Fruit fly (Drosophila melanogaster): Measurements from ENCODE around the gene AdipoR.

Gene AdipoR

DNA sequence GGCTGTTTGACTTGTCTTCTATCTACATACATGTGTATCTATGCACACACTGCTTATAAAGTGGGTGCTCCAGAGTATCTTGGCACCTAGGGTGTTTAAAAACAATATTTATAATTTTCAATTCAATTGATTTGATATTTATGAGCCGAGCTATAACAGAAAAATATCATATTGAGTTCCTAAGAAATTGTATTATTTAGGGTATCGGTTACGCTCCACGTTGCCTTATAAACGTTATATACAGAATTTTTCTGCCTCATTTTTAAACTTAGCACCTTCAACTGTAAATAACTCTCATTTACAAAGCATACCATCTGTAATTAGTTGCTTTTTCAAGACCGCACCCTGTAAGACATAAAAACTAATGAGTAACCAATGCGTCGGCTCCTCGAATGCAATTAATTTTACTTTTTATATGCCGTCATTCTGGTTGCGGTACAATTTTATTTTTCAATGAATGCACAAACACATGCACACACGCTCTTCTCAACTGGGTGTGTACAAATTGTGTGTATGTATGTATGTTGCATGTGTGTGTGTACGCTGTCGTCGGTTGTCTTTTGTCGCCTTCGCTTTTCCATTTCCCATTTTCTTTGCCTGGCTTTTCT, 43.1 kb upstream of the AdipoR start (continued):
- TF ChIP-seq Lhr (GFP tag; optimal IDR thresholded peaks at IDR 0.05) (peak; percentile 71), Dll (GFP tag; IDR thresholded peaks at IDR 0.05; ENCODE audit: partially characterized antibody) (no peak), al (GFP tag; IDR thresholded peaks at IDR 0.05) (no peak), dmrt11E (tag; optimal IDR thresholded peaks at IDR 0.05) (peak; percentile 85), hkb (optimal IDR thresholded peaks at IDR 0.05) (no peak), hkb (GFP tag; IDR thresholded peaks at IDR 0.05) (no peak), knrl (GFP tag; IDR thresholded peaks at IDR 0.05; ENCODE audit: partially characterized antibody) (no peak), nerfin-1 (tag; optimal IDR thresholded peaks at IDR 0.05) (peak; percentile 54), Sry-δ (GFP tag; optimal IDR thresholded peaks at IDR 0.05) (no peak), CG32767 (GFP tag; IDR thresholded peaks at IDR 0.05) (no peak), jing (GFP tag; optimal IDR thresholded peaks at IDR 0.05) (peak; percentile 5), slou (GFP tag; optimal IDR thresholded peaks at IDR 0.05) (no peak), gfzf (GFP tag; optimal IDR thresholded peaks at IDR 0.05) (no peak), D (optimal IDR thresholded peaks at IDR 0.05) (no peak), D (GFP tag; optimal IDR thresholded peaks at IDR 0.05) (peak; percentile 81), CG30431 (GFP tag; optimal IDR thresholded peaks at IDR 0.05) (peak; percentile 57), CG6813 (GFP tag; optimal IDR thresholded peaks at IDR 0.05) (peak; percentile 42), tin (GFP tag; optimal IDR thresholded peaks at IDR 0.05) (peak; percentile 47), Dip3 (GFP tag; optimal IDR thresholded peaks at IDR 0.05) (no peak), Sox102F (GFP tag; optimal IDR thresholded peaks at IDR 0.05) (peak; percentile 79), Doc3 (GFP tag; IDR thresholded peaks at IDR 0.05; ENCODE audit: partially characterized antibody) (no peak), CG2875 (GFP tag; optimal IDR thresholded peaks at IDR 0.05) (peak; percentile 59), sisA (GFP tag; IDR thresholded peaks at IDR 0.05) (peak; percentile 47; the same call in 1 of the 2 replicates), C15 (GFP tag; IDR thresholded peaks at IDR 0.05) (no peak), CG17829 (tag; optimal IDR thresholded peaks at IDR 0.05) (peak; percentile 75), Hsf (GFP tag; optimal IDR thresholded peaks at IDR 0.05) (peak; percentile 45), CG4282 (GFP tag; optimal IDR thresholded peaks at IDR 0.05) (no peak), twi (tag; optimal IDR thresholded peaks at IDR 0.05) (peak; percentile 63), HLH4C (GFP tag; IDR thresholded peaks at IDR 0.05; ENCODE audit: partially characterized antibody) (no peak), Scr (GFP tag; IDR thresholded peaks at IDR 0.05; ENCODE audit: partially characterized antibody) (no peak), Hr3 (GFP tag; optimal IDR thresholded peaks at IDR 0.05) (peak; percentile 72), Usf (GFP tag; optimal IDR thresholded peaks at IDR 0.05) (peak; percentile 35), CG1832 (GFP tag; optimal IDR thresholded peaks at IDR 0.05) (no peak), tgo (GFP tag; IDR thresholded peaks at IDR 0.05) (no peak), Dip2 (GFP tag; IDR thresholded peaks at IDR 0.05) (no peak), Nf-YB (GFP tag; optimal IDR thresholded peaks at IDR 0.05) (peak; percentile 38), pan (optimal IDR thresholded peaks at IDR 0.05) (peak in 1 of 2 experiments; percentile 45), pan (GFP tag; optimal IDR thresholded peaks at IDR 0.05 in 1 of 2, IDR thresholded peaks at IDR 0.05 in 1 of 2) (no peak), CG6854 (GFP tag; optimal IDR thresholded peaks at IDR 0.05) (no peak), HmgZ (tag; optimal IDR thresholded peaks at IDR 0.05) (no peak), pros (GFP tag; optimal IDR thresholded peaks at IDR 0.05) (no peak), gt (GFP tag; IDR thresholded peaks at IDR 0.05) (no peak), Fer2 (tag; optimal IDR thresholded peaks at IDR 0.05) (no peak), CG8478 (optimal IDR thresholded peaks at IDR 0.05) (no peak), kay (GFP tag; optimal IDR thresholded peaks at IDR 0.05) (peak; percentile 25), CG8924 (tag; optimal IDR thresholded peaks at IDR 0.05) (peak; percentile 68), bbx (GFP tag; IDR thresholded peaks at IDR 0.05; ENCODE audit: partially characterized antibody) (no peak), CG12942 (GFP tag; optimal IDR thresholded peaks at IDR 0.05) (no peak), Elba2 (GFP tag; optimal IDR thresholded peaks at IDR 0.05) (no peak), cato (GFP tag; optimal IDR thresholded peaks at IDR 0.05; ENCODE audit: borderline replicate concordance) (peak; percentile 35), CG15269 (tag; optimal IDR thresholded peaks at IDR 0.05) (peak; percentile 34)
